Worm (Caenorhabditis elegans) whole organism, early embryonic: ENCODE data around the gene srw-40.

Source experiments
- B0310.2 ChIP-seq: sonication (generic microtip); optimal IDR thresholded peaks from 2 replicates; lab custom pipeline; 2016; ENCODE audit warnings: mild to moderate bottlenecking, missing genetic modification characterization, missing compliant biosample characterization
- ama-1 ChIP-seq: fragments of 150-350 bp; optimal IDR thresholded peaks from 2 replicates; lab custom pipeline; 2014
- ceh-13 ChIP-seq: fragments of 200-800 bp; sonication (Bioruptor generic); optimal IDR thresholded peaks from 2 replicates; lab custom pipeline; 2018; ENCODE audit warnings: mild to moderate bottlenecking, missing genetic modification characterization, missing compliant biosample characterization
- ceh-36 ChIP-seq: sonication (generic microtip); optimal IDR thresholded peaks from 2 replicates; lab custom pipeline; 2016; ENCODE audit warnings: missing genetic modification characterization, inconsistent platforms, missing compliant biosample characterization
- ets-7 ChIP-seq: sonication (generic microtip); optimal IDR thresholded peaks from 2 replicates; lab custom pipeline; 2016; ENCODE audit warnings: missing genotype, missing genetic modification characterization, missing compliant biosample characterization
- flt-1 ChIP-seq: fragments of 200-800 bp; sonication (Bioruptor generic); IDR thresholded peaks from 2 replicates; pipeline ENCODE4 v1.3.6; 2022; ENCODE audit warnings: missing genetic modification characterization, missing compliant biosample characterization
- hmbx-1 ChIP-seq: sonication (generic microtip); optimal IDR thresholded peaks from 2 replicates; lab custom pipeline; 2016; ENCODE audit warnings: mild to moderate bottlenecking, missing genetic modification characterization, missing compliant biosample characterization
- hmg-4 ChIP-seq: fragments of 200-800 bp; sonication (Bioruptor generic); optimal IDR thresholded peaks from 2 replicates; lab custom pipeline; 2018; ENCODE audit warnings: mild to moderate bottlenecking, missing genetic modification characterization, missing compliant biosample characterization
- hnd-1 ChIP-seq: sonication (generic microtip); optimal IDR thresholded peaks from 2 replicates; lab custom pipeline; 2016; ENCODE audit warnings: missing genetic modification characterization, missing compliant biosample characterization
- pes-1 ChIP-seq: fragments of 200-800 bp; sonication (Bioruptor generic); IDR thresholded peaks from 2 replicates; pipeline ENCODE4 v1.3.6; 2022; ENCODE audit warnings: missing genetic modification reagents, missing genetic modification characterization, missing compliant biosample characterization
- scrt-1 ChIP-seq: fragments of 200-800 bp; sonication (Bioruptor generic); IDR thresholded peaks from 2 replicates; pipeline ENCODE4 v1.3.6; 2022; ENCODE audit warnings: missing genetic modification characterization, missing compliant biosample characterization
- sea-1 ChIP-seq: fragments of 200-800 bp; sonication (Bioruptor generic); conservative IDR thresholded peaks from 2 replicates; pipeline ENCODE4 v1.3.6; 2022; ENCODE audit warnings: missing genetic modification characterization, missing compliant biosample characterization
- tbx-11 ChIP-seq: fragments of 200-800 bp; sonication (Bioruptor generic); IDR thresholded peaks from 2 replicates; pipeline ENCODE4 v1.3.6; 2022; ENCODE audit warnings: missing genetic modification characterization, missing compliant biosample characterization

DNA sequence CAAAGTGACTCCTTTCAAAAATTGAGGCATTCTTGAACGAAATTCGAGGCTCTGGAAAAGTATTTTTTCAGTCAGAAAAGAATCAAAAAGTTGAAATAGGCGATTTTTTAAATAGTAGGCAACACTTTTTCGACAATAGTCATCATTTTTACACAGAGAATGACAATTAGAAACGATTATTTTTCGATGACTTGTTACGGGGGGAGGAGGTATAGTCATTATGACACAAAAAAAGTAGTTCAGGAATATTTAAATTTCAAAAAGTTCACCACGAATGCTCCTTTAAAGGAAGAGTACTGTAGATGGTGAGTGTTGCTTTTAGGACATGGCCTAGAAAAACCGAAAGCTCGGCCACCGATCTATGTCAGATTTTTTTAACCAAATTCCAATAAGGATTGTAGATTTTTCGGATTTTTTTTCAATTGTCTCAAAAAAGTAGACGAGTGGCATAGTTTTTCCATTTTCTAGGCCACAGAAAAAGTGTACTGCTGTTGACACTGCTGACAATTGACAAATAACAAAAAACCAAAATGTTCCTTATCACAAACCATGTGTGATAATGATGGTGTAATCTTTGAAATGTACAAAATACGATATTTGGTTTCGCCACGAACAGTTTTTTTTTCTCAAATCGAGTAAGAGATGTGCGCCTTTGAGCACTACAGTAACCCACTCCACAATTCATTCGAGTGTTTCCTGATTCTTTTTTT, 8.8 kb downstream of the srw-40 start, which contains the start of gene Y52E8A.3:
- TF ChIP-seq ceh-13 (GFP tag; lab: Kevin White, UChicago), result no peak
- TF ChIP-seq pes-1 (GFP tag; lab: Robert Waterston, UW), result no peak
- no peak for TF ChIP-seq flt-1 (GFP tag; lab: Robert Waterston, UW)
- TF ChIP-seq ceh-36, result no peak
- TF ChIP-seq ama-1 (lab: Kevin White, UChicago), result no peak
- no peak for TF ChIP-seq B0310.2 (tag; lab: Kevin White, UChicago)
- TF ChIP-seq hmg-4 (GFP tag; lab: Kevin White, UChicago), result no peak
- no peak for TF ChIP-seq hnd-1 (tag; lab: Kevin White, UChicago)
- no peak for TF ChIP-seq sea-1 (GFP tag; lab: Robert Waterston, UW)
- TF ChIP-seq scrt-1 (GFP tag; lab: Robert Waterston, UW), result no peak
- TF ChIP-seq hmbx-1, result no peak
- no peak for TF ChIP-seq ets-7 (tag; lab: Kevin White, UChicago)
- no peak for TF ChIP-seq tbx-11 (GFP tag; lab: Robert Waterston, UW)
